Worm (Caenorhabditis elegans): ENCODE data around the gene T25D1.1.

- TF ChIP-seq him-1 (tag; optimal IDR thresholded peaks at IDR 0.05) (no peak), dao-5 (tag; optimal IDR thresholded peaks at IDR 0.05) (no peak), W03F9.2 (tag; optimal IDR thresholded peaks at IDR 0.05) (no peak)
Measured at ce11 chrX:16505348-16505747, 14.3 kb upstream of the T25D1.1 start, which contains the start of gene T25D1.3.
